Fruit fly (Drosophila melanogaster): ENCODE measurements around the gene Dnaaf6.

The Dnaaf6 gene

dm6 chr3L:14672387-14673110 lies 12.0 kb upstream of the Dnaaf6 start, which contains the start of the genes CG43121 and ome:
Gene CG43121 (minus strand): TSS chr3L:14672437.
Gene ome (plus strand): TSS chr3L:14672839.
- TF ChIP-seq pad (GFP tag; optimal IDR thresholded peaks at IDR 0.05) (peak; percentile 34), Crg-1 (GFP tag; optimal IDR thresholded peaks at IDR 0.05) (peak; percentile 78), Mnt (GFP tag; optimal IDR thresholded peaks at IDR 0.05) (peak; percentile 67), CG14711 (tag; optimal IDR thresholded peaks at IDR 0.05) (peak; percentile 6), Hr96 (GFP tag; optimal IDR thresholded peaks at IDR 0.05) (peak; percentile 27), CG1620 (GFP tag; optimal IDR thresholded peaks at IDR 0.05) (peak; percentile 56), CG12768 (GFP tag; optimal IDR thresholded peaks at IDR 0.05) (peak; percentile 68), cic (GFP tag; optimal IDR thresholded peaks at IDR 0.05) (peak; percentile 89), CG5204 (GFP tag; optimal IDR thresholded peaks at IDR 0.05) (peak; percentile 46), CG7045 (GFP tag; optimal IDR thresholded peaks at IDR 0.05) (peak; percentile 12), tj (GFP tag; optimal IDR thresholded peaks at IDR 0.05) (peak; percentile 33), CG7101 (tag; optimal IDR thresholded peaks at IDR 0.05) (peak; percentile 54), CG33017 (tag; optimal IDR thresholded peaks at IDR 0.05) (peak; percentile 15), Clk (GFP tag; optimal IDR thresholded peaks at IDR 0.05) (peak; percentile 21), toe (GFP tag; optimal IDR thresholded peaks at IDR 0.05) (peak; percentile 63), cnc (optimal IDR thresholded peaks at IDR 0.05) (no peak), bab1 (GFP tag; optimal IDR thresholded peaks at IDR 0.05) (no peak), ovo (GFP tag; optimal IDR thresholded peaks at IDR 0.05) (peak; percentile 61), CG11617 (GFP tag; optimal IDR thresholded peaks at IDR 0.05) (peak; percentile 63), kay (GFP tag; ENCODE audit: borderline replicate concordance) (peak; percentile 71)

dm6 chr3L:14673740-14674463 lies 10.7 kb upstream of the Dnaaf6 start:
- no peak for TF ChIP-seq toe (GFP tag; optimal IDR thresholded peaks at IDR 0.05)
- TF ChIP-seq cic (GFP tag; optimal IDR thresholded peaks at IDR 0.05): peak; percentile 14
- TF ChIP-seq bab1 (GFP tag; optimal IDR thresholded peaks at IDR 0.05): peak; percentile 64
- TF ChIP-seq Crg-1 (GFP tag; optimal IDR thresholded peaks at IDR 0.05): peak; percentile 12
- TF ChIP-seq CG11617 (GFP tag; optimal IDR thresholded peaks at IDR 0.05): no peak

- TF ChIP-seq Clk (GFP tag; optimal IDR thresholded peaks at IDR 0.05): no peak
- TF ChIP-seq CG11617 (GFP tag; optimal IDR thresholded peaks at IDR 0.05): no peak
- TF ChIP-seq cnc (optimal IDR thresholded peaks at IDR 0.05): no peak
- no peak for TF ChIP-seq CG14711 (tag; optimal IDR thresholded peaks at IDR 0.05)
- no peak for TF ChIP-seq CG1620 (GFP tag; optimal IDR thresholded peaks at IDR 0.05)
- no peak for TF ChIP-seq CG12768 (GFP tag; optimal IDR thresholded peaks at IDR 0.05)
- TF ChIP-seq CG5204 (GFP tag; optimal IDR thresholded peaks at IDR 0.05): no peak
- TF ChIP-seq CG7101 (tag; optimal IDR thresholded peaks at IDR 0.05): no peak
- TF ChIP-seq CG7045 (GFP tag; optimal IDR thresholded peaks at IDR 0.05): no peak
- TF ChIP-seq Crg-1 (GFP tag; optimal IDR thresholded peaks at IDR 0.05): no peak
- no peak for TF ChIP-seq toe (GFP tag; optimal IDR thresholded peaks at IDR 0.05)
These were observed 6.4 kb upstream of the Dnaaf6 start, which contains the start of gene CG4914 for dm6 chr3L:14678097-14678679. Gene CG4914 (minus strand): TSS chr3L:14678147.

DNA sequence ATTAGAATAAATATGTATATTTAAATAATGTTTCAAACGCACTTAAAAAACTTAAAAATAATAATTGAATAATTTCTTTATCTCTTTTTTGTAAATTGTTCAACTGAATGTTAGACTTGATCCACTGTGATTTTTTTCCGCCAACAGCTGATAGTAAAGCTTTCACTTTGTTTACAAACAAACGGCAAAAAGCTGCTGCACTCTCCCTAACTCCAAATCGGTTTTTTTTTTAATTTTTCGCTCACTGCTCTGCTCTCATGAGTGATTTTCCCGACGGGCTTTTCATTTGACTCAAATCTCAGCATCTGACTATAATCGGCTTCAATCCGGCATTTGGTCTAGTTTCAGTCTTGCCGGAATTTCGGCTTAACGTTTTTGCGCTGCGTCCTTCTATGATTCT lies 3.1 kb upstream of the Dnaaf6 start:
- TF ChIP-seq kay (GFP tag; ENCODE audit: borderline replicate concordance) (peak; percentile 67), pad (GFP tag; optimal IDR thresholded peaks at IDR 0.05) (no peak)

DNA sequence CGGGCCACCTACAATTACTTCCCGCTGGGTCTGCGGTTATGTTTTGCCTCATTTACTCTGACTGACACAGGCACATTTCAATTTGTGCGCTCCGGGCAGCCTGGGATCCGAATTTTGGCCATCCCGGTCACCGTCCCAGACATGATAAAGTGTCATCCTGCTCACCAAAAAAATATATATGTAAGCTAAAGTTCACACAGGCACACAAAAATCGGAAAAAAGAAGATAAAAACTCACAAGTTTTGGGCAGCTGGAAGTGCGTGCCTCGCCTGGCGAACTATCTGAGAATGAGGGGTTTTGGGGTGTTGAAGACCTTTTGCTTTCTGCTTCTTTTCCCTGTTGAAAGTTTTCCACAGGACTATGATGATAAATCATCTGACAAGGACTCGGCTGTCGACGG lies 1.7 kb downstream of the Dnaaf6 start:
- TF ChIP-seq CG1620 (GFP tag; optimal IDR thresholded peaks at IDR 0.05) (no peak), toe (GFP tag; optimal IDR thresholded peaks at IDR 0.05) (no peak)

DNA sequence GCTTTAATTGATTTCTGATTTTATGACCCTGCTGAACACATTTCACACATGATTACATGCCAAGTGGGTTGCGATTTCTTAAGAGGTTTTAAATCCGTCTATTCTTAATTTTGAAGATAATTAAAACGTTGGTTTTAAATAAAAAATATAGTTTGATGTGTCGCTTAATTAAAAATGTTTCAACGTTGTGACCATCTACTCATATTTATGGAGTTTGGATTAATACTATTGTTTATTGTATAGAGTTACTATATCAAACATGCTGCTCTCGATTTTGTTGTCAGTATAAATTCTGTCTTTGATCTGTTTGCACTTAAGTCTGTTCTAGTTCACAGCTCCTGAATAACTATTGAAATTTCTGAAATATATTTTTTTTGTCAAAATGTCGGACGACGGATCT lies 6.5 kb downstream of the Dnaaf6 start, which contains the start of gene gdrd:
TSS of gene gdrd (plus strand) at position 301 of the 400 bp plus-strand sequence.
- TF ChIP-seq toe (GFP tag; optimal IDR thresholded peaks at IDR 0.05): no peak
- no peak for TF ChIP-seq pad (GFP tag; optimal IDR thresholded peaks at IDR 0.05)
- no peak for TF ChIP-seq CG5204 (GFP tag; optimal IDR thresholded peaks at IDR 0.05)
- TF ChIP-seq kay (GFP tag; ENCODE audit: borderline replicate concordance): peak; percentile 70

DNA sequence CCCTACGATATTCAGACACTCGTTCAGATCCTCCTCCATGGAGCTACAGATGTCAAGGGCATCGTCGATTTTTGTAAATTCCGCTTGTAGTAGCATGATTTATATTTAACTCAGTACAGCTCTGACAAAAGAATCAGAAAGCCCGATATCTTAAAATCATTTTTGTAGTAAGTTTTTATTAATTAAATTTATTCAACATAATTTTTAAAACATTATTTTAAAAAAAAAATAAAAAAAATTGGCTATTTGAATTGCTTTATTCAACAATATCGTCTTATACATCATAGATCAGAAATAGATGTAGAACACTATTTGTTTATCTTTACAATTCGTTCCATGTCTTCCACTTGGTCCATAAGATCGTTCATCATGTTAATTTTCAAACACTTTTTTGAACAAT lies 12.4 kb downstream of the Dnaaf6 start, which contains the start of gene CG13474:
TSS of gene CG13474 (minus strand) at position 101 of the 400 bp plus-strand sequence.
- TF ChIP-seq CG1620 (GFP tag; optimal IDR thresholded peaks at IDR 0.05) (no peak), Crg-1 (GFP tag; optimal IDR thresholded peaks at IDR 0.05) (no peak), cnc (optimal IDR thresholded peaks at IDR 0.05) (no peak), CG12768 (GFP tag; optimal IDR thresholded peaks at IDR 0.05) (no peak), CG14711 (tag; optimal IDR thresholded peaks at IDR 0.05) (no peak), bab1 (GFP tag; optimal IDR thresholded peaks at IDR 0.05) (no peak), CG5204 (GFP tag; optimal IDR thresholded peaks at IDR 0.05) (no peak), Hr96 (GFP tag; optimal IDR thresholded peaks at IDR 0.05) (no peak), CG33017 (tag; optimal IDR thresholded peaks at IDR 0.05) (no peak), CG7045 (GFP tag; optimal IDR thresholded peaks at IDR 0.05) (no peak), Clk (GFP tag; optimal IDR thresholded peaks at IDR 0.05) (no peak), ovo (GFP tag; optimal IDR thresholded peaks at IDR 0.05) (no peak), Mnt (GFP tag; optimal IDR thresholded peaks at IDR 0.05) (no peak), CG7101 (tag; optimal IDR thresholded peaks at IDR 0.05) (no peak), pad (GFP tag; optimal IDR thresholded peaks at IDR 0.05) (no peak)

Data from whole organism, adult.